Worm (Caenorhabditis elegans): Measurements from ENCODE around the gene C46H3.2.
A peak's percentile ranks its signal among the peaks of the same experiment; 100 is the strongest.

DNA sequence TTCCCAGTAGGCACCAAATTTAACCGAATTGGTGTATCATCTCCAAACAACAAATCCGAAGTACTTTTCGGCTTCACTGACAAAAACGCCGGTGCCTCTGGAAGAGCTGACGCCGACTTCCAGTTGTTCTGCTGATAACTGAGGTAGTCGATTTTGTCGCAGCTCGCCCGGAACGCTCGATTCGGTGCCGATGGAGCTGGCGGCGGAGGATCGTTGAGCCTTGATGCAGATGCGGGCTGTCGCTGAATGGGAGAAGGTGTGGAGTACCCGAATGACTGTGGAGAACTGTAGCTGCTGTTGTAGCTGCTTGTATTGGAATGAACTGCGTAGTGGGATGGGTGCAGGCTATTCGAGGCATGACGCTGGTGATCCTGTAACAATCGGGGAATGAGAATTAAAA, 17.4 kb downstream of the C46H3.2 start:
- TF ChIP-seq mcd-1 (GFP tag; IDR thresholded peaks at IDR 0.05) (no peak), snpc-1.1 (tag; optimal IDR thresholded peaks at IDR 0.05; ENCODE audit: insufficient read depth) (no peak), Y67H2A.10 (GFP tag; conservative IDR thresholded peaks at IDR 0.05) (no peak), madf-10 (tag; optimal IDR thresholded peaks at IDR 0.05) (no peak), xnd-1 (tag; optimal IDR thresholded peaks at IDR 0.05) (no peak), ama-1 (optimal IDR thresholded peaks at IDR 0.05) (no peak), ama-1 (GFP tag; optimal IDR thresholded peaks at IDR 0.05) (no peak), nfya-2 (GFP tag; IDR thresholded peaks at IDR 0.05) (no peak), K11D2.4 (GFP tag; IDR thresholded peaks at IDR 0.05) (no peak), sptf-2 (GFP tag; optimal IDR thresholded peaks at IDR 0.05) (no peak), tbx-9 (tag; optimal IDR thresholded peaks at IDR 0.05; ENCODE audit: borderline replicate concordance) (no peak), zfh-2 (GFP tag; conservative IDR thresholded peaks at IDR 0.05) (peak; percentile 81), Y56A3A.18 (GFP tag; IDR thresholded peaks at IDR 0.05) (no peak), lin-40 (tag; optimal IDR thresholded peaks at IDR 0.05) (no peak)

Data from whole organism, young adult.